Worm (Caenorhabditis elegans) whole organism, L3 larva: Measurements from ENCODE around the gene F49E11.2.

Source experiments
- aly-2 ChIP-seq: fragments of 150-350 bp; optimal IDR thresholded peaks from 2 replicates; lab custom pipeline; 2014; ENCODE audit warnings: missing biosample characterization, missing genetic modification characterization
- nhr-11 ChIP-seq: fragments of 150-350 bp; optimal IDR thresholded peaks from 2 replicates; lab custom pipeline; 2014; ENCODE audit warnings: missing biosample characterization, missing genetic modification characterization
- pqm-1 ChIP-seq: fragments of 150-350 bp; optimal IDR thresholded peaks from 2 replicates; lab custom pipeline; 2017; ENCODE audit warnings: missing biosample characterization, missing genetic modification characterization, inconsistent platforms
- sea-2 ChIP-seq: fragments of 150-350 bp; sonication (generic microtip); optimal IDR thresholded peaks from 4 replicates; lab custom pipeline; 2014; ENCODE audit warnings: missing biosample characterization, missing genetic modification reagents, missing genetic modification characterization
- ztf-11 ChIP-seq: fragments of 150-350 bp; optimal IDR thresholded peaks from 2 replicates; lab custom pipeline; 2014; ENCODE audit warnings: missing biosample characterization, missing genetic modification characterization
- ztf-4 ChIP-seq: fragments of 150-350 bp; optimal IDR thresholded peaks from 2 replicates; lab custom pipeline; 2014; ENCODE audit warnings: missing biosample characterization, missing genetic modification characterization

DNA sequence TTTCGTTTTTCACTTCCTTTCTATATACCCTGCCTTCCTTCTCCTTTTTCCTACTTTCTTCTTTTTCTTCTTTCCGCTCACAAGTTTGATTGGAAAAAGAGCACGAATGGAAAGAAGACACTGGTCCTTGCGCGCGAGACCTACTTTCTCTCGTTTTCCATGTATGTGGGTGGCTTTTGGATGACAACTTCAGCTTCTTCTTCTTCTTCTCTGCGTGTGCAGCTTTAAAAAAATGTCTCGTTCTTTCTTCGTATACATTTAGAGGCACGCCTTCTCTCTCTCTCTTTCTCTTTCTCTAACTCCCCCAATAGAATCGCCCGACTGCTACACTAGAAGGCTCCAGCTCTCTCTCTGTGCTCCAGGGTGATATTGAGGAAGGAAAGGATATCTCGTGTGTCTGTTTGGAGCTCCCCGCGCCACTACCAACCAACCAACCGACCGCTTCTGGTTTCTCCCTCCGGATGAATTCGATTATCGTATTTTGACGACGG lies 12.9 kb downstream of the F49E11.2 start:
- TF ChIP-seq ztf-11 (no peak), aly-2 (tag; lab: Kevin White, UChicago) (no peak), pqm-1 (tag; lab: Kevin White, UChicago) (no peak), nhr-11 (no peak), sea-2 (GFP tag; lab: Kevin White, UChicago) (no peak), ztf-4 (tag; lab: Kevin White, UChicago) (no peak)
